Fruit fly (Drosophila melanogaster): Measurements from ENCODE around the gene CHOp24.

Gene CHOp24

dm6 chrX:4503542-4503941, 37.2 kb upstream of the CHOp24 start (continued):
- TF ChIP-seq CG11294 (GFP tag; IDR thresholded peaks at IDR 0.05) = no peak
- no peak for TF ChIP-seq Hr38 (GFP tag; optimal IDR thresholded peaks at IDR 0.05)
- TF ChIP-seq salr (GFP tag; optimal IDR thresholded peaks at IDR 0.05) = no peak
- TF ChIP-seq ss (GFP tag; optimal IDR thresholded peaks at IDR 0.05) = peak in 1 of 2 experiments; percentile 32
- TF ChIP-seq CG4318 (GFP tag; optimal IDR thresholded peaks at IDR 0.05) = no peak
- peak; percentile 25 for TF ChIP-seq acj6 (GFP tag; optimal IDR thresholded peaks at IDR 0.05)
- peak; percentile 41 for TF ChIP-seq esn (GFP tag; optimal IDR thresholded peaks at IDR 0.05)
- TF ChIP-seq CG11762 (GFP tag; optimal IDR thresholded peaks at IDR 0.05; ENCODE audit: insufficient read depth) = no peak
- peak; percentile 18 for TF ChIP-seq CG10631 (GFP tag; optimal IDR thresholded peaks at IDR 0.05)
- no peak for TF ChIP-seq CG8119 (GFP tag; IDR thresholded peaks at IDR 0.05)
- peak; percentile 1 for TF ChIP-seq CG7368 (GFP tag; optimal IDR thresholded peaks at IDR 0.05)
- TF ChIP-seq CG3919 (GFP tag; optimal IDR thresholded peaks at IDR 0.05) = peak; percentile 45
- TF ChIP-seq vri (GFP tag; optimal IDR thresholded peaks at IDR 0.05) = peak; percentile 26
- peak; percentile 44 for TF ChIP-seq topi (GFP tag; optimal IDR thresholded peaks at IDR 0.05)
- peak; percentile 6 for TF ChIP-seq OdsH (GFP tag; optimal IDR thresholded peaks at IDR 0.05)
- TF ChIP-seq CG31627 (GFP tag; optimal IDR thresholded peaks at IDR 0.05) = peak; percentile 41
- peak; percentile 30 for TF ChIP-seq CG34406 (GFP tag; optimal IDR thresholded peaks at IDR 0.05)
- peak; percentile 39; the same call in 1 of the 3 replicates for TF ChIP-seq CG6163 (GFP tag; IDR thresholded peaks at IDR 0.05)

DNA sequence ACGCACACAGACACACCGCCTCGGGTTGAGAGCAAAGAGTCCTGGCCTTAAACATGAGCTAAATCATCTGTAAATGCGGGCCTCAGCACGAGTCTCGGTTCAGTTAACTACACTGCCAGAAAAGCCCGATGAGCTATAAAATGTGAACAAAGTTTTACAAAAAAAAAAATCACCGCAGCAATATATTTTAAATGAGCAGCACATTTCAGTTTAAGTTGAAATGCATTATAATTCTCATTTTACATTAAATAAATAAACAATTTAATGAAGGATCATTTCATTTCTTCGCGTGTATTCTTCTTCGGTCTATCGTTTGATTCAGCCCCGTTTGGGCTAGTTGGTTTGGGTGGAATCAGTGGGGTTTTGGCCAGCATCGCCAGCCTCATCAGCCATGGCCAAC, 35.4 kb upstream of the CHOp24 start:
- no peak for TF ChIP-seq CG8632 (GFP tag; optimal IDR thresholded peaks at IDR 0.05)
- peak; percentile 57 for TF ChIP-seq svp (GFP tag)
- peak; percentile 61 for TF ChIP-seq Eip78C (GFP tag)
- 0 out of 3 replicates have a peak, but pooled peaks have one; percentile 28 for TF ChIP-seq CG6163 (GFP tag; IDR thresholded peaks at IDR 0.05)

- no peak for TF ChIP-seq CG4318 (GFP tag; optimal IDR thresholded peaks at IDR 0.05)
- peak in 1 of 2 experiments; percentile 30 for TF ChIP-seq ss (GFP tag; optimal IDR thresholded peaks at IDR 0.05)
- TF ChIP-seq salr (GFP tag; optimal IDR thresholded peaks at IDR 0.05) = peak in 1 of 2 experiments; percentile 41
- peak; percentile 19 for TF ChIP-seq topi (GFP tag; optimal IDR thresholded peaks at IDR 0.05)
- TF ChIP-seq eg (GFP tag; IDR thresholded peaks at IDR 0.05) = no peak
- TF ChIP-seq CG9139 (GFP tag; optimal IDR thresholded peaks at IDR 0.05) = peak; percentile 3
- no peak for TF ChIP-seq Hr38 (GFP tag; optimal IDR thresholded peaks at IDR 0.05)
- peak; percentile 43 for TF ChIP-seq Hr4 (GFP tag; optimal IDR thresholded peaks at IDR 0.05)
- peak; percentile 60 for TF ChIP-seq CG6163 (GFP tag; IDR thresholded peaks at IDR 0.05)
- no peak for TF ChIP-seq Gug (GFP tag; IDR thresholded peaks at IDR 0.05)
- no peak for TF ChIP-seq CG6854 (GFP tag; optimal IDR thresholded peaks at IDR 0.05)
- no peak for TF ChIP-seq spab (GFP tag; optimal IDR thresholded peaks at IDR 0.05)
- TF ChIP-seq svp (GFP tag) = no peak
- no peak for TF ChIP-seq CG15336 (GFP tag; IDR thresholded peaks at IDR 0.05)
- peak; percentile 39 for TF ChIP-seq Hr39 (GFP tag; optimal IDR thresholded peaks at IDR 0.05)
- TF ChIP-seq Sox14 (GFP tag; optimal IDR thresholded peaks at IDR 0.05) = peak; percentile 44
- no peak for TF ChIP-seq Ets96B (tag; optimal IDR thresholded peaks at IDR 0.05)
- TF ChIP-seq CG8119 (GFP tag; IDR thresholded peaks at IDR 0.05) = no peak
- no peak for TF ChIP-seq CG11902 (GFP tag; optimal IDR thresholded peaks at IDR 0.05)
- TF ChIP-seq CG16779 (tag; optimal IDR thresholded peaks at IDR 0.05) = no peak
- TF ChIP-seq fd85E (GFP tag; optimal IDR thresholded peaks at IDR 0.05) = no peak
- TF ChIP-seq pdm3 (GFP tag; optimal IDR thresholded peaks at IDR 0.05) = peak; percentile 63
- TF ChIP-seq Smox (GFP tag; optimal IDR thresholded peaks at IDR 0.05) = peak; percentile 43
- peak; percentile 52 for TF ChIP-seq acj6 (GFP tag; optimal IDR thresholded peaks at IDR 0.05)
- peak; percentile 35 for TF ChIP-seq CG32006 (GFP tag; optimal IDR thresholded peaks at IDR 0.05)
- TF ChIP-seq fd59A (GFP tag; optimal IDR thresholded peaks at IDR 0.05) = peak; percentile 38
- peak; percentile 28 for TF ChIP-seq CG6808 (GFP tag; optimal IDR thresholded peaks at IDR 0.05)
- TF ChIP-seq Sox15 (GFP tag; optimal IDR thresholded peaks at IDR 0.05) = no peak
- peak; percentile 47 for TF ChIP-seq Sox102F (GFP tag; optimal IDR thresholded peaks at IDR 0.05)
- peak; percentile 33 for TF ChIP-seq cyc (GFP tag; optimal IDR thresholded peaks at IDR 0.05)
- TF ChIP-seq CG31627 (GFP tag; optimal IDR thresholded peaks at IDR 0.05) = peak; percentile 58
- peak; percentile 55 for TF ChIP-seq Eip75B (GFP tag; optimal IDR thresholded peaks at IDR 0.05)
- peak; percentile 56 for TF ChIP-seq OdsH (GFP tag; optimal IDR thresholded peaks at IDR 0.05)
- TF ChIP-seq fkh (GFP tag; optimal IDR thresholded peaks at IDR 0.05) = no peak
- peak; percentile 46 for TF ChIP-seq net (GFP tag; optimal IDR thresholded peaks at IDR 0.05)
- no peak for TF ChIP-seq CG8319 (GFP tag; optimal IDR thresholded peaks at IDR 0.05)
- TF ChIP-seq CG3919 (GFP tag; optimal IDR thresholded peaks at IDR 0.05) = peak; percentile 71
- peak; percentile 33 for TF ChIP-seq CG34406 (GFP tag; optimal IDR thresholded peaks at IDR 0.05)
- TF ChIP-seq CG10631 (GFP tag; optimal IDR thresholded peaks at IDR 0.05) = peak; percentile 7
- TF ChIP-seq vri (GFP tag; optimal IDR thresholded peaks at IDR 0.05) = peak; percentile 29
Measured at dm6 chrX:4507121-4507520, 33.6 kb upstream of the CHOp24 start.
